Worm (Caenorhabditis elegans) whole organism, L4 larva: ENCODE data around the gene sph-1.

Experiments used
- dve-1 ChIP-seq: sonication (generic microtip); optimal IDR thresholded peaks from 2 replicates; lab custom pipeline; 2017; ENCODE audit warnings: antibody characterized with exemption, mild to moderate bottlenecking, missing genetic modification characterization, missing compliant biosample characterization; ENCODE audit not compliant: insufficient read depth
- lin-38 ChIP-seq: fragments of 200-800 bp; sonication (Bioruptor generic); IDR thresholded peaks from 2 replicates; pipeline ENCODE4 v1.3.6; 2022; ENCODE audit warnings: missing genetic modification reagents, missing genetic modification characterization, missing compliant biosample characterization
- mdl-1 ChIP-seq, 2 experiments: fragments of 150-350 bp in 1 of 2; sonication (generic microtip) in 1 of 2; optimal IDR thresholded peaks; 2 replicates each; lab custom pipeline; 2014 to 2017; ENCODE audit warnings: missing biosample characterization in 2 of 2, missing genetic modification characterization in 2 of 2
- nhr-76 ChIP-seq: fragments of 150-350 bp; optimal IDR thresholded peaks from 2 replicates; lab custom pipeline; 2014; ENCODE audit warnings: missing biosample characterization, missing genetic modification characterization
- snpc-4 ChIP-seq: fragments of 150-350 bp; optimal IDR thresholded peaks from 2 replicates; lab custom pipeline; 2014; ENCODE audit warnings: missing biosample characterization, missing genetic modification characterization
- unc-62 ChIP-seq, 3 experiments: fragments of 150-350 bp in 1 of 3; sonication (generic microtip); optimal IDR thresholded peaks in 2 of 3; peaks in 1 of 3; 1 replicate in 1 of 3; 2 replicates in 2 of 3; lab custom pipeline; 2014 to 2017; ENCODE audit warnings: missing biosample characterization in 3 of 3, missing genetic modification characterization in 3 of 3, missing genetic modification reagents in 3 of 3, missing genotype in 1 of 3
- ztf-11 ChIP-seq: fragments of 150-350 bp; optimal IDR thresholded peaks from 2 replicates; lab custom pipeline; 2014; ENCODE audit warnings: missing biosample characterization, missing genetic modification characterization

DNA sequence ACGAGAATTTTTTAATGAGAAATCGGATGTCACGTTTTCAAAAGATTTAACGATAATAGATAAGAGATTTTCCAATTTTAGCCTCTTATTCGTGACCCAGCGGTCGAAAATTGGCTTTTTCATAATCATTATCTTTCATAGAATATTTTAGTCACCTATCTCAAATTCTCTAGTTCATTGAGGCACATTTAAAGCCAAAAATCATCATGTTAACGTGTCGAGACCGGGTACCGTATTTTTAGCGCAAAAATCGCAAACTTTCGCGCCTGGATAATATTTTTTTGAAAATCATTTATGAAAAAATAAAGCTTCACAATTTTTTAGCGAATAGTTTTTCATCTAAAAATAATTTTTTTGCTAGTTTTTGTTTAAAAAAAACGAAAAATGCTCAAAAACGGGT lies 32.6 kb upstream of the sph-1 start, which contains the start of gene B0218.7:
- TF ChIP-seq ztf-11 (tag; lab: Kevin White, UChicago) (no peak), dve-1 (tag; lab: Kevin White, UChicago) (no peak), nhr-76 (tag; lab: Kevin White, UChicago) (no peak), mdl-1 (tag; optimal IDR thresholded peaks at IDR 0.05; lab: Kevin White, UChicago) (no peak), snpc-4 (tag; lab: Kevin White, UChicago) (no peak), lin-38 (no peak), unc-62 (GFP tag; optimal IDR thresholded peaks at IDR 0.05 in 1 of 2; lab: Kevin White, UChicago) (no peak), unc-62 (tag; optimal IDR thresholded peaks at IDR 0.05; lab: Kevin White, UChicago) (no peak)
